Worm (Caenorhabditis elegans) whole organism, L4 larva: ENCODE results near the gene F22D3.4.

Source experiments
- D1046.2 ChIP-seq: fragments of 200-800 bp; sonication (Bioruptor generic); IDR thresholded peaks from 2 replicates; pipeline ENCODE4 v1.3.6; 2022; ENCODE audit warnings: missing genetic modification characterization, missing compliant biosample characterization
- F44E2.7 ChIP-seq: fragments of 200-800 bp; sonication (Bioruptor generic); IDR thresholded peaks from 2 replicates; pipeline ENCODE4 v2.1.2; 2022; ENCODE audit warnings: missing genetic modification characterization, missing compliant biosample characterization
- T26A8.4 ChIP-seq: fragments of 200-800 bp; sonication (Bioruptor generic); IDR thresholded peaks from 2 replicates; pipeline ENCODE4 v1.3.6; 2022; ENCODE audit warnings: missing genetic modification characterization, missing compliant biosample characterization
- Y105C5A.15 ChIP-seq: fragments of 200-800 bp; sonication (Bioruptor generic); IDR thresholded peaks from 2 replicates; pipeline ENCODE4 v1.3.6; 2022; ENCODE audit warnings: missing genetic modification characterization, missing compliant biosample characterization
- Y5F2A.4 ChIP-seq: fragments of 200-800 bp; sonication (Bioruptor generic); optimal IDR thresholded peaks from 2 replicates; lab custom pipeline; 2018; ENCODE audit warnings: mild to moderate bottlenecking, missing genetic modification characterization, missing compliant biosample characterization
- Y75B8A.6 ChIP-seq: fragments of 200-800 bp; sonication (Bioruptor generic); IDR thresholded peaks from 2 replicates; pipeline ENCODE4 v1.3.6; 2022; ENCODE audit warnings: missing genetic modification reagents, missing genetic modification characterization, missing compliant biosample characterization
- ZK337.2 ChIP-seq: fragments of 200-800 bp; sonication (Bioruptor generic); IDR thresholded peaks from 2 replicates; pipeline ENCODE4 v1.3.6; 2022; ENCODE audit warnings: missing genetic modification reagents, missing genetic modification characterization, missing compliant biosample characterization
- aha-1 ChIP-seq: fragments of 150-350 bp; peaks from one replicate; lab custom pipeline; 2014; ENCODE audit warnings: missing biosample characterization, missing genetic modification characterization
- aly-2 ChIP-seq: sonication (generic microtip); optimal IDR thresholded peaks from 2 replicates; lab custom pipeline; 2018; ENCODE audit warnings: missing biosample characterization, missing genetic modification characterization
- arid-1 ChIP-seq: fragments of 200-800 bp; sonication (Bioruptor generic); conservative IDR thresholded peaks from 2 replicates; pipeline ENCODE4 v1.3.6; 2022; ENCODE audit warnings: missing genetic modification reagents, missing genetic modification characterization, missing compliant biosample characterization
- ceh-44 ChIP-seq: fragments of 200-800 bp; sonication (Bioruptor generic); IDR thresholded peaks from 2 replicates; pipeline ENCODE4 v1.3.6; 2022; ENCODE audit warnings: missing genetic modification reagents, missing genetic modification characterization, missing compliant biosample characterization
- ceh-82 ChIP-seq: sonication (generic microtip); optimal IDR thresholded peaks from 2 replicates; lab custom pipeline; 2017; ENCODE audit warnings: missing biosample characterization, missing genetic modification characterization
- ces-1 ChIP-seq: fragments of 150-350 bp; sonication (generic microtip); optimal IDR thresholded peaks from 4 replicates; lab custom pipeline; 2014; ENCODE audit warnings: missing biosample characterization, missing genetic modification reagents, missing genetic modification characterization
- cey-2 ChIP-seq: sonication (generic microtip); optimal IDR thresholded peaks from 3 replicates; lab custom pipeline; 2017; ENCODE audit warnings: missing genetic modification characterization, mild to moderate bottlenecking, missing compliant biosample characterization, antibody characterized with exemption, borderline replicate concordance; ENCODE audit not compliant: insufficient read depth
- daf-16 ChIP-seq, 3 experiments: sonication (generic microtip); optimal IDR thresholded peaks; 2 replicates each; lab custom pipeline; 2016 to 2017; ENCODE audit warnings: missing genetic modification characterization in 3 of 3, missing genetic modification reagents in 3 of 3, mild to moderate bottlenecking in 2 of 3, missing compliant biosample characterization in 2 of 3, missing biosample characterization in 1 of 3, moderate library complexity in 1 of 3
- daf-19 ChIP-seq: fragments of 200-800 bp; sonication (Bioruptor generic); conservative IDR thresholded peaks from 2 replicates; pipeline ENCODE4 v1.3.6; 2022; ENCODE audit warnings: missing genetic modification characterization, missing compliant biosample characterization
- dmd-8 ChIP-seq: fragments of 200-800 bp; sonication (Bioruptor generic); IDR thresholded peaks from 2 replicates; pipeline ENCODE4 v1.3.6; 2022; ENCODE audit warnings: missing genetic modification characterization, missing compliant biosample characterization
- dmd-9 ChIP-seq: fragments of 200-800 bp; sonication (Bioruptor generic); IDR thresholded peaks from 2 replicates; pipeline ENCODE4 v1.3.6; 2022; ENCODE audit warnings: missing genetic modification reagents, missing genetic modification characterization, missing compliant biosample characterization
- duxl-1 ChIP-seq: sonication (generic microtip); optimal IDR thresholded peaks from 2 replicates; lab custom pipeline; 2016; ENCODE audit warnings: mild to moderate bottlenecking, missing genetic modification characterization, moderate library complexity, missing compliant biosample characterization; ENCODE audit not compliant: poor library complexity
- dve-1 ChIP-seq: sonication (generic microtip); optimal IDR thresholded peaks from 2 replicates; lab custom pipeline; 2017; ENCODE audit warnings: antibody characterized with exemption, mild to moderate bottlenecking, missing genetic modification characterization, missing compliant biosample characterization; ENCODE audit not compliant: insufficient read depth
- gei-8 ChIP-seq: fragments of 200-800 bp; sonication (Bioruptor generic); optimal IDR thresholded peaks from 2 replicates; lab custom pipeline; 2018; ENCODE audit warnings: mild to moderate bottlenecking, missing genetic modification characterization, missing compliant biosample characterization
- hlh-30 ChIP-seq: sonication (generic microtip); optimal IDR thresholded peaks from 2 replicates; lab custom pipeline; 2017; ENCODE audit warnings: antibody characterized with exemption, mild to moderate bottlenecking, missing genetic modification characterization, missing compliant biosample characterization; ENCODE audit not compliant: insufficient read depth
- lin-38 ChIP-seq: fragments of 200-800 bp; sonication (Bioruptor generic); IDR thresholded peaks from 2 replicates; pipeline ENCODE4 v1.3.6; 2022; ENCODE audit warnings: missing genetic modification reagents, missing genetic modification characterization, missing compliant biosample characterization
- lin-39 ChIP-seq: fragments of 150-350 bp; optimal IDR thresholded peaks from 2 replicates; lab custom pipeline; 2014; ENCODE audit warnings: missing biosample characterization, missing genetic modification reagents, missing genetic modification characterization
- lsy-2 ChIP-seq, 2 experiments: fragments of 150-350 bp in 1 of 2; sonication (generic microtip) in 1 of 2; optimal IDR thresholded peaks; 2 replicates each; lab custom pipeline; 2014 to 2017; ENCODE audit warnings: missing biosample characterization in 2 of 2, missing genetic modification characterization in 2 of 2
- mdl-1 ChIP-seq, 2 experiments: fragments of 150-350 bp in 1 of 2; sonication (generic microtip) in 1 of 2; optimal IDR thresholded peaks; 2 replicates each; lab custom pipeline; 2014 to 2017; ENCODE audit warnings: missing biosample characterization in 2 of 2, missing genetic modification characterization in 2 of 2
- mep-1 ChIP-seq: fragments of 150-350 bp; sonication (generic microtip); optimal IDR thresholded peaks from 3 replicates; lab custom pipeline; 2014; ENCODE audit warnings: missing biosample characterization, missing genetic modification characterization
- nhr-102 ChIP-seq: sonication (generic microtip); optimal IDR thresholded peaks from 2 replicates; lab custom pipeline; 2016; ENCODE audit warnings: mild to moderate bottlenecking, missing genetic modification characterization, moderate library complexity, missing compliant biosample characterization
- nhr-237 ChIP-seq: sonication (generic microtip); optimal IDR thresholded peaks from 2 replicates; lab custom pipeline; 2017; ENCODE audit warnings: missing biosample characterization, missing genetic modification characterization
- nhr-28 ChIP-seq: fragments of 150-350 bp; optimal IDR thresholded peaks from 2 replicates; lab custom pipeline; 2014; ENCODE audit warnings: missing biosample characterization, missing genetic modification characterization
- nhr-41 ChIP-seq: fragments of 200-800 bp; sonication (Bioruptor generic); IDR thresholded peaks from 2 replicates; pipeline ENCODE4 v1.3.6; 2022; ENCODE audit warnings: missing genetic modification reagents, missing genetic modification characterization, missing compliant biosample characterization
- nhr-48 ChIP-seq: sonication (generic microtip); optimal IDR thresholded peaks from 2 replicates; lab custom pipeline; 2016; ENCODE audit warnings: mild to moderate bottlenecking, missing genetic modification characterization, missing compliant biosample characterization
- nhr-6 ChIP-seq: fragments of 150-350 bp; optimal IDR thresholded peaks from 2 replicates; lab custom pipeline; 2014; ENCODE audit warnings: missing biosample characterization, missing genetic modification characterization
- nhr-76 ChIP-seq: fragments of 150-350 bp; optimal IDR thresholded peaks from 2 replicates; lab custom pipeline; 2014; ENCODE audit warnings: missing biosample characterization, missing genetic modification characterization
- nhr-77 ChIP-seq: fragments of 150-350 bp; optimal IDR thresholded peaks from 2 replicates; lab custom pipeline; 2014; ENCODE audit warnings: missing biosample characterization, missing genetic modification characterization
- rbr-2 ChIP-seq: sonication (generic microtip); optimal IDR thresholded peaks from 2 replicates; lab custom pipeline; 2016; ENCODE audit warnings: missing genotype, missing genetic modification characterization, missing compliant biosample characterization
- saeg-2 ChIP-seq: fragments of 200-800 bp; sonication (Bioruptor generic); IDR thresholded peaks from 2 replicates; pipeline ENCODE4 v1.3.6; 2022; ENCODE audit warnings: missing genetic modification reagents, missing genetic modification characterization, missing compliant biosample characterization
- spr-3 ChIP-seq: fragments of 200-800 bp; sonication (Bioruptor generic); optimal IDR thresholded peaks from 2 replicates; lab custom pipeline; 2018; ENCODE audit warnings: mild to moderate bottlenecking, missing genetic modification characterization, missing compliant biosample characterization
- unc-130 ChIP-seq: sonication (generic microtip); optimal IDR thresholded peaks from 2 replicates; lab custom pipeline; 2016; ENCODE audit warnings: missing genetic modification reagents, missing genetic modification characterization, missing compliant biosample characterization
- unc-62 ChIP-seq, 3 experiments: fragments of 150-350 bp in 1 of 3; sonication (generic microtip); optimal IDR thresholded peaks in 2 of 3; peaks in 1 of 3; 1 replicate in 1 of 3; 2 replicates in 2 of 3; lab custom pipeline; 2014 to 2017; ENCODE audit warnings: missing biosample characterization in 3 of 3, missing genetic modification characterization in 3 of 3, missing genetic modification reagents in 3 of 3, missing genotype in 1 of 3
- zag-1 ChIP-seq: fragments of 150-350 bp; optimal IDR thresholded peaks from 2 replicates; lab custom pipeline; 2014; ENCODE audit warnings: missing biosample characterization, missing genetic modification characterization
- zfp-3 ChIP-seq: fragments of 200-800 bp; sonication (Bioruptor generic); conservative IDR thresholded peaks from 2 replicates; pipeline ENCODE4 v1.3.6; 2022; ENCODE audit warnings: missing genetic modification reagents, missing genetic modification characterization, missing compliant biosample characterization
- zip-11 ChIP-seq: fragments of 200-800 bp; sonication (Bioruptor generic); IDR thresholded peaks from 2 replicates; pipeline ENCODE4 v1.3.6; 2022; ENCODE audit warnings: missing genetic modification characterization, missing compliant biosample characterization
- zip-2 ChIP-seq: fragments of 150-350 bp; optimal IDR thresholded peaks from 2 replicates; lab custom pipeline; 2014; ENCODE audit warnings: missing biosample characterization, missing genetic modification characterization

The F22D3.4 gene

DNA sequence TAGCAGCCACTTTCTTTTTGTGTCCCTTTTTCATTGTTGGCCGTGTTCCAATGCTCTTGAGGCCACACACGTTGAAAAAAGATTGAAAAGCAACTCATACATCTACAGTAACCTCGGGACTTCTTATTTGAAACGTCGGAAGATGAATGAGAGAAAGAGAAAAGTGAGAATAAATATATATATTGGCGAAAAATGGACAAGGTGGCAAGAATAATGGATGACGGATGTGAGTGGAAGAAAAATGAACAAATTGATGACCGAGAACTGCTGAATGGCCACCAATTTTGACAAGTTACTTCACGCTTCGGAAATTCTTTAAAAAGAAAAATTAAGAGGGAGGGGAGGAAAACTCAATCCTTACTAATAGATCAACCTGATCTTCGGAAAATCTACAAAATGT lies 30.7 kb upstream of the F22D3.4 start:
- TF ChIP-seq Y75B8A.6 (no peak), unc-62 (GFP tag; optimal IDR thresholded peaks at IDR 0.05 in 1 of 2; lab: Kevin White, UChicago) (peak in 1 of 2 experiments; percentile 95), unc-62 (tag; optimal IDR thresholded peaks at IDR 0.05; lab: Kevin White, UChicago) (no peak), aly-2 (tag; lab: Kevin White, UChicago) (no peak)

- TF ChIP-seq nhr-76 (tag; lab: Kevin White, UChicago) (no peak), nhr-102 (tag; lab: Kevin White, UChicago) (no peak), lin-38 (peak; percentile 14; the same call in 1 of the 2 replicates), daf-16 (GFP tag; optimal IDR thresholded peaks at IDR 0.05; lab: Kevin White, UChicago) (no peak), daf-16 (tag; optimal IDR thresholded peaks at IDR 0.05; lab: Kevin White, UChicago) (peak; percentile 33), nhr-48 (tag; lab: Kevin White, UChicago) (no peak), mdl-1 (tag; optimal IDR thresholded peaks at IDR 0.05; lab: Kevin White, UChicago) (no peak), aha-1 (tag; lab: Kevin White, UChicago) (peak; percentile 92), dve-1 (tag; lab: Kevin White, UChicago) (peak; percentile 10), lsy-2 (tag; optimal IDR thresholded peaks at IDR 0.05; lab: Kevin White, UChicago) (peak in 1 of 2 experiments; percentile 12), arid-1 (GFP tag; lab: Robert Waterston, UW) (peak; percentile 35; the same call in 1 of the 2 replicates), dmd-8 (GFP tag; lab: Robert Waterston, UW) (no peak)
- TF ChIP-seq, all 104 proteins: peak for 6
These were observed 27.8 kb upstream of the F22D3.4 start for ce11 chrII:6955084-6955697.

DNA sequence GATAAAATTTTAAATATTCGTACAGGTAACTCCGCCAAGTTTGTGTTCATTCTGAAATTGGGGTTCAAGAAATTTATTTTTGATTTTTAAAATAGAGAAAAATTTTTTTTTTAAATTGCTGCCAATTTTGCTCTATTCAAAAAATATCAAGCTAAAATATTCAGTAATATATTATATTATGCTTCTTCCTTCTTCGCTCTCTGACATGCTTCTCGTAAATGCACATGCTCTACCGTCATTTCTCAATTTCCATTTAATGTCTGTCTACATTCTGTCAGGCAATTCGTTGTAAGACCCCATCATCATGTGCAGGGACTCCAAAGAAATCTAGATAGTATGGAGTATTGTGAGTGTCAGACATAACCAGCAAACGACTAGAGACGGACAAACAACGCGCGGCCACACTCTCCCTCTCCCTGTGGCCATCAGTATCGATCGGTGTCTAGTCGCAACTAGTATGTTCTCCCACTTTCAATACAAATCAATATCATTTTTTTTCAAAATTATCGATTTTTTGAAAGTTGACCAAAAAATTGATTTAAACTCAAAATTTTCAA lies 23.9 kb upstream of the F22D3.4 start, which contains the start of the genes malt-1 and ceh-38:
malt-1 (minus strand) TSS at position 51 of the 557 bp plus-strand sequence.
ceh-38 (plus strand) TSS at position 277 of the 557 bp plus-strand sequence.
- TF ChIP-seq zfp-3 (GFP tag; lab: Robert Waterston, UW) (no peak), zip-11 (no peak), saeg-2 (GFP tag; lab: Robert Waterston, UW) (0 out of 2 replicates have a peak, but pooled peaks have one; percentile 50), Y5F2A.4 (GFP tag; lab: Kevin White, UChicago) (no peak), D1046.2 (GFP tag; lab: Robert Waterston, UW) (no peak), T26A8.4 (GFP tag; lab: Robert Waterston, UW) (peak; percentile 88), zag-1 (tag; lab: Kevin White, UChicago) (peak; percentile 18), cey-2 (tag; lab: Kevin White, UChicago) (peak; percentile 52), F44E2.7 (GFP tag; lab: Robert Waterston, UW) (0 out of 2 replicates have a peak, but pooled peaks have one; percentile 15), ces-1 (GFP tag; lab: Kevin White, UChicago) (no peak), ZK337.2 (no peak), gei-8 (no peak), nhr-237 (tag; lab: Kevin White, UChicago) (no peak), lin-39 (tag; lab: Kevin White, UChicago) (peak; percentile 65), rbr-2 (tag; lab: Kevin White, UChicago) (peak; percentile 96), spr-3 (peak; percentile 12), mep-1 (tag; lab: Kevin White, UChicago) (peak; percentile 98), dve-1 (tag; lab: Kevin White, UChicago) (peak; percentile 98), unc-62 (GFP tag; optimal IDR thresholded peaks at IDR 0.05 in 1 of 2; lab: Kevin White, UChicago) (peak in 1 of 2 experiments; percentile 100), unc-62 (tag; optimal IDR thresholded peaks at IDR 0.05; lab: Kevin White, UChicago) (no peak), ceh-44 (GFP tag; lab: Robert Waterston, UW) (no peak), nhr-77 (tag; lab: Kevin White, UChicago) (peak; percentile 93), arid-1 (GFP tag; lab: Robert Waterston, UW) (peak; percentile 89), duxl-1 (tag; lab: Kevin White, UChicago) (peak; percentile 89), zip-2 (tag; lab: Kevin White, UChicago) (peak; percentile 77), nhr-28 (peak; percentile 97), Y105C5A.15 (GFP tag; lab: Robert Waterston, UW) (no peak), ceh-82 (tag; lab: Kevin White, UChicago) (no peak), daf-19 (peak; percentile 79), unc-130 (GFP tag; lab: Kevin White, UChicago) (peak; percentile 16), nhr-6 (tag; lab: Kevin White, UChicago) (peak; percentile 95), hlh-30 (peak; percentile 99), nhr-41 (GFP tag; lab: Robert Waterston, UW) (0 out of 2 replicates have a peak, but pooled peaks have one; percentile 12), dmd-9 (no peak)
